Fruit fly (Drosophila melanogaster): ENCODE measurements around the gene Argk2.

The Argk2 gene

DNA sequence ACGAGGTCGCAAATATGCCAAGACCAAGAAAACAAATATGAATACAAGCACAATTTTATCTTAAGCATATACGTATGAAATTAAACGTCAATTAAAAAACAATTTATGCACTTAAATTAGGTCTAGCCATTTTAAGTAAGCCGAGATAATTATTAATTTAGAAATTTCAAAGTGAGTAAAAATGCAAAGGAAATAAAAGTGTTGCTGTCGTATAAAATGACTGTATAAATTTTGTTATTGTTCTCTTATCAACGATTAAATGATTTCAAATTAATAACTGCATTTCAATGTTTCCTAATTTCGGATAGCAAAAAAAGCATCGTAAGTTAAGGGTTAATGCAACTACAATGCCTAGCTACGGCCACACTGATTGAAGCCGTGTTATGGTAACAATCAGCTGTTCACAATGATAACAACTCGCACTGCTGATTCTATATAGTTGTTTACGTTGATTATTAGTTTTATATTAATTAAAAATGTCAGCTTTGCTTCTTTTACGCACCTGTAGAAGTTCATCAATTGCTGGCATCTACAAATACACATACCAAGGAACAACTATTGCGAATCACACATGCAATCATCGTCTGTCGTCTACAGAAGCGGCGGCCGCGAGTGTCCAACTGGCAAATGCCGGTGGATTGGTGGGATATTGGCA lies 25.6 kb downstream of the Argk2 start, which contains the start of the genes CG4911 and CG4942 (continued):
- TF ChIP-seq Bgb (GFP tag; IDR thresholded peaks at IDR 0.05; ENCODE audit: partially characterized antibody), result 0 out of 2 replicates have a peak, but pooled peaks have one; percentile 7
- no peak for TF ChIP-seq hbn (GFP tag; IDR thresholded peaks at IDR 0.05; ENCODE audit: partially characterized antibody)
- TF ChIP-seq gro (GFP tag; optimal IDR thresholded peaks at IDR 0.05), result peak; percentile 56
- TF ChIP-seq Taf1 (GFP tag; IDR thresholded peaks at IDR 0.05), result peak; percentile 37; the same call in 1 of the 2 replicates
- peak; percentile 72 for TF ChIP-seq CG7839 (tag; optimal IDR thresholded peaks at IDR 0.05)
- no peak for TF ChIP-seq pfk (GFP tag; optimal IDR thresholded peaks at IDR 0.05)
- TF ChIP-seq Sry-δ (GFP tag; optimal IDR thresholded peaks at IDR 0.05), result peak; percentile 33
- peak; percentile 32 for TF ChIP-seq nau (GFP tag; optimal IDR thresholded peaks at IDR 0.05)
- peak; percentile 76 for TF ChIP-seq Camta (GFP tag; optimal IDR thresholded peaks at IDR 0.05)
- TF ChIP-seq NK7.1 (GFP tag; optimal IDR thresholded peaks at IDR 0.05), result no peak
- TF ChIP-seq HLH54F (GFP tag; optimal IDR thresholded peaks at IDR 0.05), result peak; percentile 80
- TF ChIP-seq HLH4C (GFP tag; IDR thresholded peaks at IDR 0.05; ENCODE audit: partially characterized antibody), result no peak

DNA sequence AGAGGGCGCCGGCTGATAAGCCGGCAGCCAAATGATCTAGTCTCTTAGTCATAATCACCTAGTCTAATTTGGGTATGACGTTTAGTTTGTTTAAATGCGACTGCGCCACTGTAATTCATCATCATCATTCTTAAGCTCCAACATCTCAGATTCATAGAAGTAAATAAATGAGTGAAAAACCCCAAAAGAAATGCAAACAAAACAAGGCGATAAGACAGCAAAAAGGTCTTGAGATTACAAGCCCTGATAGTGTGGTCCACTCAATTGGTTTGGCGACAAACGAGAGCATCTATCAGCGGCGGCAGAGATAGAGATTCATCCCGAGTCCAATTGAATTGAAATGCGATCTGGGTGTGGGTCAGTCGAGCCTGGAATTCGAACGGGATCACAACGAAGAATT lies 27.0 kb downstream of the Argk2 start, which contains the start of gene teq:
Gene teq, plus strand, starts transcription at position 359 of the 400 bp plus-strand sequence.
- TF ChIP-seq toy (GFP tag; IDR thresholded peaks at IDR 0.05) (no peak), Side (GFP tag; optimal IDR thresholded peaks at IDR 0.05) (no peak), CTCF (GFP tag; optimal IDR thresholded peaks at IDR 0.05) (no peak), z (GFP tag; IDR thresholded peaks at IDR 0.05) (peak; percentile 77; the same call in 2 of the 3 replicates), CG34376 (GFP tag; optimal IDR thresholded peaks at IDR 0.05) (peak; percentile 81), pros (GFP tag; optimal IDR thresholded peaks at IDR 0.05) (peak; percentile 62), CG15011 (GFP tag; optimal IDR thresholded peaks at IDR 0.05) (no peak), CG11723 (GFP tag; optimal IDR thresholded peaks at IDR 0.05) (no peak), CG11456 (GFP tag; IDR thresholded peaks at IDR 0.05) (no peak), Taf1 (GFP tag; IDR thresholded peaks at IDR 0.05) (no peak), cg (GFP tag; optimal IDR thresholded peaks at IDR 0.05) (no peak), CG10366 (GFP tag; IDR thresholded peaks at IDR 0.05) (no peak), CG17912 (GFP tag; optimal IDR thresholded peaks at IDR 0.05) (no peak), sug (tag; optimal IDR thresholded peaks at IDR 0.05) (peak; percentile 28)

dm6 chr3L:9074882-9075281 lies 27.6 kb downstream of the Argk2 start:
- peak; percentile 78 for TF ChIP-seq CG15514 (GFP tag; optimal IDR thresholded peaks at IDR 0.05)
- peak in 1 of 2 experiments; percentile 72 for TF ChIP-seq Pdp1 (GFP tag; optimal IDR thresholded peaks at IDR 0.05)
- TF ChIP-seq MTF-1 (GFP tag; optimal IDR thresholded peaks at IDR 0.05; ENCODE audit: borderline replicate concordance), result no peak
- no peak for TF ChIP-seq Doc3 (GFP tag; IDR thresholded peaks at IDR 0.05; ENCODE audit: partially characterized antibody)

- TF ChIP-seq Myb (GFP tag; optimal IDR thresholded peaks at IDR 0.05) (no peak), CG7556 (GFP tag; optimal IDR thresholded peaks at IDR 0.05) (no peak), dm (GFP tag; optimal IDR thresholded peaks at IDR 0.05) (no peak), chn (GFP tag; optimal IDR thresholded peaks at IDR 0.05) (no peak), Adf1 (GFP tag; IDR thresholded peaks at IDR 0.05) (no peak), Doc3 (GFP tag; IDR thresholded peaks at IDR 0.05; ENCODE audit: partially characterized antibody) (no peak), Opbp (GFP tag; IDR thresholded peaks at IDR 0.05; ENCODE audit: partially characterized antibody) (no peak), CG9437 (GFP tag; optimal IDR thresholded peaks at IDR 0.05) (no peak), Asciz (GFP tag; optimal IDR thresholded peaks at IDR 0.05) (no peak), CG6683 (GFP tag; optimal IDR thresholded peaks at IDR 0.05) (no peak), CG2678 (tag; optimal IDR thresholded peaks at IDR 0.05) (no peak), Drgx (GFP tag; IDR thresholded peaks at IDR 0.05) (peak; percentile 47; the same call in 1 of the 2 replicates), lmd (GFP tag; IDR thresholded peaks at IDR 0.05) (peak; percentile 27; the same call in 1 of the 2 replicates), nerfin-1 (tag; optimal IDR thresholded peaks at IDR 0.05) (no peak), zfh2 (GFP tag; optimal IDR thresholded peaks at IDR 0.05) (no peak), CG13296 (GFP tag; optimal IDR thresholded peaks at IDR 0.05) (peak; percentile 40)
Observed at dm6 chr3L:9092356-9093103, 45.3 kb downstream of the Argk2 start, which contains the start of gene CG32032. Gene CG32032 (plus strand): TSS chr3L:9093053.
